Fruit fly (Drosophila melanogaster) whole organism, embryonic: ENCODE data around the gene EloB.

ENCODE experiments used
- B-H1 ChIP-seq: fragments of 200-800 bp; sonication (Bioruptor generic); IDR thresholded peaks from 3 replicates; pipeline ENCODE4 v1.3.6; 2022; ENCODE audit warnings: missing biosample characterization, missing genetic modification characterization
- BEAF-32 ChIP-seq: fragments of 200-800 bp; sonication (Bioruptor generic); optimal IDR thresholded peaks from 3 replicates; lab custom pipeline; 2017; ENCODE audit warnings: missing biosample characterization, missing genetic modification characterization, mild to moderate bottlenecking, moderate library complexity, missing genetic modification reagents
- CG10321 ChIP-seq: fragments of 200-800 bp; sonication (Bioruptor generic); IDR thresholded peaks from 2 replicates; pipeline ENCODE4 v1.3.6; 2022; ENCODE audit warnings: missing biosample characterization, missing genetic modification characterization
- CG10462 ChIP-seq: fragments of 200-800 bp; sonication (Bioruptor generic); optimal IDR thresholded peaks from 2 replicates; lab custom pipeline; 2016; ENCODE audit warnings: missing biosample characterization, missing genetic modification characterization
- CG12299 ChIP-seq: fragments of 200-800 bp; sonication (Bioruptor generic); optimal IDR thresholded peaks from 2 replicates; lab custom pipeline; 2018; ENCODE audit warnings: missing biosample characterization, mild to moderate bottlenecking, missing genetic modification characterization
- CG12744 ChIP-seq: fragments of 200-800 bp; sonication (Bioruptor generic); optimal IDR thresholded peaks from 2 replicates; lab custom pipeline; 2016; ENCODE audit warnings: missing biosample characterization, missing genetic modification characterization
- CG13424 ChIP-seq: fragments of 200-800 bp; sonication (Bioruptor generic); optimal IDR thresholded peaks from 2 replicates; lab custom pipeline; 2019; ENCODE audit warnings: missing biosample characterization, mild to moderate bottlenecking, missing genetic modification characterization, moderate library complexity
- CG13624 ChIP-seq: fragments of 200-800 bp; sonication (Bioruptor generic); optimal IDR thresholded peaks from 2 replicates; lab custom pipeline; 2016; ENCODE audit warnings: missing biosample characterization, missing genetic modification characterization
- CG15479 ChIP-seq: fragments of 200-800 bp; sonication (Bioruptor generic); optimal IDR thresholded peaks from 3 replicates; lab custom pipeline; 2019; ENCODE audit warnings: missing biosample characterization, mild to moderate bottlenecking, missing genetic modification characterization, moderate library complexity
- CG16863 ChIP-seq: fragments of 200-800 bp; sonication (Bioruptor generic); optimal IDR thresholded peaks from 3 replicates; lab custom pipeline; 2016; ENCODE audit warnings: missing biosample characterization, missing genetic modification characterization
- CG17359 ChIP-seq: fragments of 200-800 bp; sonication (Bioruptor generic); optimal IDR thresholded peaks from 3 replicates; lab custom pipeline; 2018; ENCODE audit warnings: missing biosample characterization, mild to moderate bottlenecking, missing genetic modification characterization, moderate library complexity
- CG17385 ChIP-seq: fragments of 200-800 bp; sonication (Bioruptor generic); optimal IDR thresholded peaks from 3 replicates; lab custom pipeline; 2018; ENCODE audit warnings: missing biosample characterization, mild to moderate bottlenecking, missing genetic modification characterization
- CG17612 ChIP-seq: fragments of 200-800 bp; sonication (Bioruptor generic); IDR thresholded peaks from 2 replicates; pipeline ENCODE4 v1.3.6; 2022; ENCODE audit warnings: missing biosample characterization, missing genetic modification characterization
- CG17802 ChIP-seq: fragments of 200-800 bp; sonication (Bioruptor generic); optimal IDR thresholded peaks from 2 replicates; lab custom pipeline; 2018; ENCODE audit warnings: missing biosample characterization, mild to moderate bottlenecking, missing genetic modification characterization, moderate library complexity
- CG18262 ChIP-seq: fragments of 200-800 bp; optimal IDR thresholded peaks from 3 replicates; lab custom pipeline; 2019; ENCODE audit warnings: missing biosample characterization, mild to moderate bottlenecking, missing genetic modification characterization, moderate library complexity
- CG18764 ChIP-seq: fragments of 200-800 bp; sonication (Bioruptor generic); optimal IDR thresholded peaks from 3 replicates; lab custom pipeline; 2016; ENCODE audit warnings: missing biosample characterization, missing genetic modification characterization
- CG2120 ChIP-seq: fragments of 200-800 bp; sonication (Bioruptor generic); optimal IDR thresholded peaks from 3 replicates; lab custom pipeline; 2016; ENCODE audit warnings: missing biosample characterization, missing genetic modification characterization
- CG2199 ChIP-seq: fragments of 200-800 bp; sonication (Bioruptor generic); IDR thresholded peaks from 3 replicates; pipeline ENCODE4 v1.3.6; 2022; ENCODE audit warnings: missing biosample characterization, missing genetic modification characterization
- CG3281 ChIP-seq: fragments of 200-800 bp; sonication (Bioruptor generic); optimal IDR thresholded peaks from 3 replicates; lab custom pipeline; 2017; ENCODE audit warnings: missing biosample characterization, mild to moderate bottlenecking, missing genetic modification characterization
- CG3726 ChIP-seq: fragments of 200-800 bp; sonication (Bioruptor generic); IDR thresholded peaks from 3 replicates; pipeline ENCODE4, ENCODE4 v1.3.6; 2022; ENCODE audit warnings: missing biosample characterization, missing genetic modification characterization
- Camta ChIP-seq: fragments of 200-800 bp; sonication (Bioruptor generic); optimal IDR thresholded peaks from 2 replicates; lab custom pipeline; 2016; ENCODE audit warnings: missing biosample characterization, missing genetic modification characterization
- Chrac-16 ChIP-seq: fragments of 200-800 bp; sonication (Bioruptor generic); optimal IDR thresholded peaks from 3 replicates; lab custom pipeline; 2016; ENCODE audit warnings: missing biosample characterization, missing genetic modification characterization
- CkIIα-i1 ChIP-seq: fragments of 200-800 bp; sonication (Bioruptor generic); IDR thresholded peaks from 2 replicates; pipeline ENCODE4 v1.3.6; 2022; ENCODE audit warnings: missing biosample characterization, missing genetic modification characterization
- Dll ChIP-seq: fragments of 200-800 bp; sonication (Bioruptor generic); IDR thresholded peaks from 4 replicates; pipeline ENCODE4 v1.3.6; 2022; ENCODE audit warnings: missing biosample characterization, missing genetic modification characterization; ENCODE audit not compliant: partially characterized antibody
- Doc3 ChIP-seq: fragments of 200-800 bp; sonication (Bioruptor generic); IDR thresholded peaks from 3 replicates; pipeline ENCODE4 v1.3.6; 2022; ENCODE audit warnings: missing biosample characterization, missing genetic modification characterization; ENCODE audit not compliant: partially characterized antibody
- Dp ChIP-seq: fragments of 200-800 bp; sonication (Bioruptor generic); optimal IDR thresholded peaks from 2 replicates; lab custom pipeline; 2018; ENCODE audit warnings: missing biosample characterization, mild to moderate bottlenecking, missing genetic modification characterization, moderate library complexity
- E2f2 ChIP-seq: fragments of 200-800 bp; sonication (Bioruptor generic); IDR thresholded peaks from 2 replicates; pipeline ENCODE4 v1.3.6; 2022; ENCODE audit warnings: missing biosample characterization, missing genetic modification characterization
- Ets65A ChIP-seq: fragments of 200-800 bp; sonication (Bioruptor generic); peaks from one replicate; lab custom pipeline; 2016; ENCODE audit warnings: missing biosample characterization, missing genetic modification characterization
- Ets97D ChIP-seq: fragments of 200-800 bp; sonication (Bioruptor generic); optimal IDR thresholded peaks from 3 replicates; lab custom pipeline; 2016; ENCODE audit warnings: missing biosample characterization, missing genetic modification characterization
- Fer1 ChIP-seq: fragments of 200-800 bp; sonication (Bioruptor generic); optimal IDR thresholded peaks from 2 replicates; lab custom pipeline; 2017; ENCODE audit warnings: missing biosample characterization, mild to moderate bottlenecking, missing genetic modification characterization
- HLH54F ChIP-seq: fragments of 200-800 bp; sonication (Bioruptor generic); optimal IDR thresholded peaks from 3 replicates; lab custom pipeline; 2016; ENCODE audit warnings: missing biosample characterization, missing genetic modification characterization
- Hsf ChIP-seq: fragments of 200-800 bp; sonication (Bioruptor generic); optimal IDR thresholded peaks from 3 replicates; lab custom pipeline; 2016; ENCODE audit warnings: missing biosample characterization, missing genetic modification characterization
- Mad ChIP-seq: fragments of 200-800 bp; sonication (Bioruptor generic); optimal IDR thresholded peaks from 2 replicates; lab custom pipeline; 2016; ENCODE audit warnings: missing biosample characterization, missing genetic modification characterization
- Meics ChIP-seq: fragments of 200-800 bp; sonication (Bioruptor generic); optimal IDR thresholded peaks from 2 replicates; lab custom pipeline; 2017; ENCODE audit warnings: missing biosample characterization, mild to moderate bottlenecking, missing genetic modification characterization
- Side ChIP-seq: fragments of 200-800 bp; sonication (Bioruptor generic); optimal IDR thresholded peaks from 2 replicates; lab custom pipeline; 2016; ENCODE audit warnings: missing biosample characterization, missing genetic modification characterization
- ash1 ChIP-seq: fragments of 200-800 bp; sonication (Bioruptor generic); optimal IDR thresholded peaks from 2 replicates; lab custom pipeline; 2018; ENCODE audit warnings: missing biosample characterization, mild to moderate bottlenecking, missing genetic modification characterization
- bcd ChIP-seq: fragments of 200-800 bp; sonication (Bioruptor generic); optimal IDR thresholded peaks from 2 replicates; lab custom pipeline; 2017; ENCODE audit warnings: missing biosample characterization, mild to moderate bottlenecking, missing genetic modification characterization
- bowl ChIP-seq: fragments of 200-800 bp; sonication (Bioruptor generic); IDR thresholded peaks from 2 replicates; pipeline ENCODE4 v1.3.6; 2022; ENCODE audit warnings: missing biosample characterization, missing genetic modification characterization
- ems ChIP-seq: fragments of 200-800 bp; sonication (Bioruptor generic); optimal IDR thresholded peaks from 3 replicates; lab custom pipeline; 2016; ENCODE audit warnings: missing biosample characterization, missing genetic modification characterization
- en ChIP-seq: fragments of 200-800 bp; sonication (Bioruptor generic); optimal IDR thresholded peaks from 2 replicates; lab custom pipeline; 2016; ENCODE audit warnings: missing biosample characterization, missing genetic modification characterization
- fd102C ChIP-seq: fragments of 200-800 bp; sonication (Bioruptor generic); optimal IDR thresholded peaks from 2 replicates; lab custom pipeline; 2018; ENCODE audit warnings: missing biosample characterization, mild to moderate bottlenecking, missing genetic modification characterization, moderate library complexity
- grau ChIP-seq: fragments of 200-800 bp; optimal IDR thresholded peaks from 3 replicates; lab custom pipeline; 2019; ENCODE audit warnings: missing biosample characterization, mild to moderate bottlenecking, missing genetic modification characterization, moderate library complexity
- hkb ChIP-seq, 2 experiments: fragments of 200-800 bp in 1 of 2; fragments of >200 bp in 1 of 2; sonication (Bioruptor generic) in 1 of 2; IDR thresholded peaks in 1 of 2; optimal IDR thresholded peaks in 1 of 2; 2 replicates each; pipeline versions ENCODE4 v1.3.6 to Lab custom; 2017 to 2022; ENCODE audit warnings: missing biosample characterization in 1 of 2, missing genetic modification characterization in 1 of 2
- luna ChIP-seq: fragments of 200-800 bp; sonication (Bioruptor generic); optimal IDR thresholded peaks from 2 replicates; lab custom pipeline; 2016; ENCODE audit warnings: missing biosample characterization, missing genetic modification characterization
- mam ChIP-seq: fragments of 200-800 bp; sonication (Bioruptor generic); optimal IDR thresholded peaks from 3 replicates; lab custom pipeline; 2016; ENCODE audit warnings: missing biosample characterization, missing genetic modification characterization
- odd ChIP-seq: fragments of 200-800 bp; sonication (Bioruptor generic); optimal IDR thresholded peaks from 2 replicates; lab custom pipeline; 2017; ENCODE audit warnings: missing biosample characterization, mild to moderate bottlenecking, missing genetic modification characterization
- ranshi ChIP-seq: fragments of 200-800 bp; sonication (Bioruptor generic); IDR thresholded peaks from 2 replicates; pipeline ENCODE4 v1.3.6; 2022; ENCODE audit warnings: missing biosample characterization, missing genetic modification characterization
- sim ChIP-seq: fragments of 200-800 bp; sonication (Bioruptor generic); IDR thresholded peaks from 2 replicates; pipeline ENCODE4 v1.3.6; 2022; ENCODE audit warnings: missing biosample characterization, missing genetic modification characterization
- stwl ChIP-seq: fragments of 200-800 bp; sonication (Bioruptor generic); optimal IDR thresholded peaks from 3 replicates; lab custom pipeline; 2018; ENCODE audit warnings: missing biosample characterization, mild to moderate bottlenecking, missing genetic modification characterization, moderate library complexity
- tx ChIP-seq: fragments of 200-800 bp; sonication (Bioruptor generic); optimal IDR thresholded peaks from 2 replicates; lab custom pipeline; 2016; ENCODE audit warnings: missing biosample characterization, missing genetic modification characterization
- zf30C ChIP-seq: fragments of 200-800 bp; sonication (Bioruptor generic); optimal IDR thresholded peaks from 3 replicates; lab custom pipeline; 2018; ENCODE audit warnings: missing biosample characterization, mild to moderate bottlenecking, missing genetic modification characterization

The EloB gene

dm6 chr3R:20579816-20580215 is at the start of gene EloB, which contains the start of gene Srp14 (continued):
- TF ChIP-seq CG18262 (tag; lab: Kevin White, UChicago) (peak; percentile 77), ems (GFP tag; lab: Kevin White, UChicago) (peak; percentile 82), CG18764 (GFP tag; lab: Kevin White, UChicago) (peak; percentile 65), mam (GFP tag; lab: Kevin White, UChicago) (peak; percentile 86), bcd (GFP tag; lab: Kevin White, UChicago) (peak; percentile 72), CG10462 (GFP tag; lab: Kevin White, UChicago) (peak; percentile 61), stwl (tag; lab: Kevin White, UChicago) (peak; percentile 83), Fer1 (peak; percentile 78), CG17385 (GFP tag; lab: Kevin White, UChicago) (peak; percentile 73), Camta (GFP tag; lab: Kevin White, UChicago) (peak; percentile 77), CG17802 (peak; percentile 23), CkIIα-i1 (GFP tag; lab: Robert Waterston, UW) (no peak), Dll (GFP tag; lab: Robert Waterston, UW) (peak; percentile 99), Ets97D (GFP tag; lab: Kevin White, UChicago) (peak; percentile 91), ranshi (no peak), CG15479 (GFP tag; lab: Kevin White, UChicago) (peak; percentile 2), CG13424 (tag; lab: Kevin White, UChicago) (peak; percentile 88), luna (GFP tag; lab: Kevin White, UChicago) (no peak), CG3726 (GFP tag; lab: Robert Waterston, UW) (0 out of 3 replicates have a peak, but pooled peaks have one; percentile 13), BEAF-32 (GFP tag; lab: Kevin White, UChicago) (peak; percentile 99), Dp (GFP tag; lab: Kevin White, UChicago) (peak; percentile 44), sim (no peak), CG2199 (no peak; the same call in 2 of the 3 replicates), CG3281 (GFP tag; lab: Kevin White, UChicago) (peak; percentile 81), CG12299 (tag; lab: Kevin White, UChicago) (peak; percentile 81), grau (tag; lab: Kevin White, UChicago) (peak; percentile 84), CG13624 (peak; percentile 84), en (GFP tag; lab: Kevin White, UChicago) (peak; percentile 31), CG17359 (tag; lab: Kevin White, UChicago) (peak; percentile 74), Side (GFP tag; lab: Kevin White, UChicago) (peak; percentile 53), Doc3 (GFP tag; lab: Robert Waterston, UW) (peak; percentile 97), CG17612 (GFP tag; lab: Robert Waterston, UW) (peak; percentile 40; the same call in 1 of the 2 replicates), CG10321 (GFP tag; lab: Robert Waterston, UW) (no peak), odd (GFP tag; lab: Kevin White, UChicago) (no peak), E2f2 (GFP tag; lab: Robert Waterston, UW) (peak; percentile 70), bowl (peak; percentile 18; the same call in 1 of the 2 replicates), hkb (optimal IDR thresholded peaks at IDR 0.05; lab: Kevin White, UChicago) (peak; percentile 43), hkb (GFP tag; IDR thresholded peaks at IDR 0.05; lab: Robert Waterston, UW) (peak; percentile 78), B-H1 (GFP tag; lab: Robert Waterston, UW) (peak; percentile 43; the same call in 2 of the 3 replicates), fd102C (GFP tag; lab: Kevin White, UChicago) (no peak), CG16863 (GFP tag; lab: Kevin White, UChicago) (peak; percentile 74), Meics (GFP tag; lab: Kevin White, UChicago) (peak; percentile 81), HLH54F (GFP tag; lab: Kevin White, UChicago) (peak; percentile 80), Hsf (GFP tag; lab: Kevin White, UChicago) (peak; percentile 89), tx (GFP tag; lab: Kevin White, UChicago) (peak; percentile 76), zf30C (no peak), Chrac-16 (GFP tag; lab: Kevin White, UChicago) (peak; percentile 84), Ets65A (GFP tag; lab: Kevin White, UChicago) (peak; percentile 97), Mad (GFP tag; lab: Kevin White, UChicago) (peak; percentile 88), ash1 (GFP tag; lab: Kevin White, UChicago) (no peak), CG12744 (peak; percentile 67), CG2120 (peak; percentile 92)
